Fruit fly (Drosophila melanogaster) whole organism, embryonic: ENCODE measurements around the gene CG10317.
A peak's percentile ranks its signal among the peaks of the same experiment; 100 is the strongest.

Experiments
- Adf1 ChIP-seq: fragments of 200-800 bp; sonication (Bioruptor generic); IDR thresholded peaks from 2 replicates; pipeline ENCODE4 v1.3.6; 2022; ENCODE audit warnings: missing biosample characterization, missing genetic modification characterization
- BEAF-32 ChIP-seq: fragments of 200-800 bp; sonication (Bioruptor generic); optimal IDR thresholded peaks from 3 replicates; lab custom pipeline; 2017; ENCODE audit warnings: missing biosample characterization, missing genetic modification characterization, mild to moderate bottlenecking, moderate library complexity, missing genetic modification reagents
- CG10209 ChIP-seq: fragments of 200-800 bp; sonication (Bioruptor generic); optimal IDR thresholded peaks from 3 replicates; lab custom pipeline; 2017; ENCODE audit warnings: missing biosample characterization, mild to moderate bottlenecking, missing genetic modification characterization, missing genetic modification reagents
- CG10366 ChIP-seq: fragments of 200-800 bp; sonication (Bioruptor generic); IDR thresholded peaks from 2 replicates; pipeline ENCODE4 v1.3.6; 2022; ENCODE audit warnings: missing biosample characterization, missing genetic modification characterization
- CG10543 ChIP-seq: fragments of 200-800 bp; sonication (Bioruptor generic); optimal IDR thresholded peaks from 3 replicates; lab custom pipeline; 2017; ENCODE audit warnings: missing biosample characterization, mild to moderate bottlenecking, missing genetic modification characterization, moderate library complexity
- CG10565 ChIP-seq: fragments of 200-800 bp; sonication (Bioruptor generic); optimal IDR thresholded peaks from 3 replicates; lab custom pipeline; 2016; ENCODE audit warnings: missing biosample characterization, mild to moderate bottlenecking, missing genetic modification characterization
- CG11560 ChIP-seq: fragments of 200-800 bp; sonication (Bioruptor generic); IDR thresholded peaks from 3 replicates; pipeline ENCODE4 v1.3.6; 2022; ENCODE audit warnings: missing biosample characterization, missing genetic modification characterization
- CG12391 ChIP-seq: fragments of 200-800 bp; sonication (Bioruptor generic); optimal IDR thresholded peaks from 3 replicates; lab custom pipeline; 2018; ENCODE audit warnings: missing biosample characterization, mild to moderate bottlenecking, missing genetic modification characterization, moderate library complexity
- CG13296 ChIP-seq: fragments of 200-800 bp; sonication (Bioruptor generic); optimal IDR thresholded peaks from 3 replicates; lab custom pipeline; 2018; ENCODE audit warnings: missing biosample characterization, mild to moderate bottlenecking, missing genetic modification characterization
- CG14860 ChIP-seq: fragments of 200-800 bp; sonication (Bioruptor generic); IDR thresholded peaks from 3 replicates; pipeline ENCODE4 v1.3.6; 2022; ENCODE audit warnings: missing biosample characterization, missing genetic modification characterization; ENCODE audit not compliant: partially characterized antibody
- CG18262 ChIP-seq: fragments of 200-800 bp; optimal IDR thresholded peaks from 3 replicates; lab custom pipeline; 2019; ENCODE audit warnings: missing biosample characterization, mild to moderate bottlenecking, missing genetic modification characterization, moderate library complexity
- CG1832 ChIP-seq: fragments of 200-800 bp; sonication (Bioruptor generic); optimal IDR thresholded peaks from 2 replicates; lab custom pipeline; 2017; ENCODE audit warnings: missing biosample characterization, mild to moderate bottlenecking, missing genetic modification characterization, inconsistent platforms
- CG18476 ChIP-seq: fragments of 200-800 bp; sonication (Bioruptor generic); optimal IDR thresholded peaks from 2 replicates; lab custom pipeline; 2016; ENCODE audit warnings: missing biosample characterization, mild to moderate bottlenecking, missing genetic modification characterization
- CG18599 ChIP-seq: fragments of 200-800 bp; sonication (Bioruptor generic); optimal IDR thresholded peaks from 3 replicates; lab custom pipeline; 2017; ENCODE audit warnings: missing biosample characterization, missing genetic modification characterization, mild to moderate bottlenecking, moderate library complexity, missing genetic modification reagents
- CG2116 ChIP-seq: fragments of 200-800 bp; sonication (Bioruptor generic); optimal IDR thresholded peaks from 3 replicates; lab custom pipeline; 2018; ENCODE audit warnings: missing biosample characterization, mild to moderate bottlenecking, missing genetic modification characterization
- CG2120 ChIP-seq: fragments of 200-800 bp; sonication (Bioruptor generic); optimal IDR thresholded peaks from 3 replicates; lab custom pipeline; 2016; ENCODE audit warnings: missing biosample characterization, missing genetic modification characterization
- CG32772 ChIP-seq: fragments of 200-800 bp; sonication (Bioruptor generic); IDR thresholded peaks from 2 replicates; pipeline ENCODE4 v1.3.6; 2022; ENCODE audit warnings: missing biosample characterization, missing genetic modification characterization
- CG4360 ChIP-seq: fragments of 200-800 bp; sonication (Bioruptor generic); IDR thresholded peaks from 2 replicates; pipeline ENCODE4 v1.3.6; 2022; ENCODE audit warnings: missing biosample characterization, missing genetic modification characterization
- CG6813 ChIP-seq: fragments of 200-800 bp; sonication (Bioruptor generic); optimal IDR thresholded peaks from 2 replicates; lab custom pipeline; 2017; ENCODE audit warnings: missing biosample characterization, missing genetic modification characterization, mild to moderate bottlenecking, moderate library complexity, missing genetic modification reagents
- CG7928 ChIP-seq: fragments of 200-800 bp; sonication (Bioruptor generic); optimal IDR thresholded peaks from 2 replicates; lab custom pipeline; 2017; ENCODE audit warnings: missing biosample characterization, mild to moderate bottlenecking, missing genetic modification characterization
- CG9876 ChIP-seq: fragments of 200-800 bp; sonication (Bioruptor generic); optimal IDR thresholded peaks from 2 replicates; lab custom pipeline; 2016; ENCODE audit warnings: missing biosample characterization, missing genetic modification characterization
- Camta ChIP-seq: fragments of 200-800 bp; sonication (Bioruptor generic); optimal IDR thresholded peaks from 2 replicates; lab custom pipeline; 2016; ENCODE audit warnings: missing biosample characterization, missing genetic modification characterization
- Dfd ChIP-seq, 2 experiments: fragments of >200 bp; optimal IDR thresholded peaks; 2 replicates each; lab custom pipeline; 2017; ENCODE audit warnings: missing biosample characterization in 2 of 2, missing genetic modification characterization in 2 of 2
- Drgx ChIP-seq: fragments of 200-800 bp; sonication (Bioruptor generic); IDR thresholded peaks from 2 replicates; pipeline ENCODE4 v1.3.6; 2022; ENCODE audit warnings: missing biosample characterization, missing genetic modification characterization
- HLH4C ChIP-seq: fragments of 200-800 bp; sonication (Bioruptor generic); IDR thresholded peaks from 3 replicates; pipeline ENCODE4 v1.3.6; 2022; ENCODE audit warnings: missing biosample characterization, missing genetic modification characterization; ENCODE audit not compliant: partially characterized antibody
- Hmx ChIP-seq: fragments of 200-800 bp; sonication (Bioruptor generic); optimal IDR thresholded peaks from 2 replicates; lab custom pipeline; 2016; ENCODE audit warnings: missing biosample characterization, missing genetic modification characterization
- Hr3 ChIP-seq: fragments of 200-800 bp; sonication (Bioruptor generic); optimal IDR thresholded peaks from 3 replicates; lab custom pipeline; 2016; ENCODE audit warnings: missing biosample characterization, missing genetic modification characterization
- Kr ChIP-seq: fragments of 200-800 bp; sonication (Bioruptor generic); optimal IDR thresholded peaks from 2 replicates; lab custom pipeline; 2017; ENCODE audit warnings: missing biosample characterization, mild to moderate bottlenecking, missing genetic modification characterization
- MBD-R2 ChIP-seq: fragments of 200-800 bp; sonication (Bioruptor generic); IDR thresholded peaks from 2 replicates; pipeline ENCODE4 v1.3.6; 2022; ENCODE audit warnings: missing biosample characterization, missing genetic modification characterization
- Mad ChIP-seq: fragments of 200-800 bp; sonication (Bioruptor generic); optimal IDR thresholded peaks from 2 replicates; lab custom pipeline; 2016; ENCODE audit warnings: missing biosample characterization, missing genetic modification characterization
- Neu2 ChIP-seq: fragments of 200-800 bp; sonication (Bioruptor generic); optimal IDR thresholded peaks from 3 replicates; lab custom pipeline; 2016; ENCODE audit warnings: missing biosample characterization, missing genetic modification characterization, borderline replicate concordance
- Nf-YC ChIP-seq: fragments of 200-800 bp; optimal IDR thresholded peaks from 3 replicates; lab custom pipeline; 2019; ENCODE audit warnings: missing biosample characterization, mild to moderate bottlenecking, missing genetic modification characterization, moderate library complexity
- Usf ChIP-seq: fragments of 200-800 bp; sonication (Bioruptor generic); optimal IDR thresholded peaks from 2 replicates; lab custom pipeline; 2017; ENCODE audit warnings: missing genotype, missing biosample characterization, missing genetic modification characterization
- Xrp1 ChIP-seq: fragments of 200-800 bp; sonication (Bioruptor generic); IDR thresholded peaks from 2 replicates; pipeline ENCODE4 v1.3.6; 2022; ENCODE audit warnings: missing biosample characterization, missing genetic modification characterization
- abd-A ChIP-seq: fragments of 200-800 bp; sonication (Bioruptor generic); optimal IDR thresholded peaks from 3 replicates; lab custom pipeline; 2019; ENCODE audit warnings: missing biosample characterization, mild to moderate bottlenecking, missing genetic modification characterization, moderate library complexity
- crc ChIP-seq: fragments of 200-800 bp; sonication (Bioruptor generic); optimal IDR thresholded peaks from 2 replicates; lab custom pipeline; 2016; ENCODE audit warnings: missing biosample characterization, missing genetic modification characterization
- crp ChIP-seq, 2 experiments: fragments of 200-800 bp; sonication (Bioruptor generic); optimal IDR thresholded peaks; 2 replicates in 1 of 2; 3 replicates in 1 of 2; lab custom pipeline; 2017; ENCODE audit warnings: missing biosample characterization in 2 of 2, missing genetic modification characterization in 2 of 2, mild to moderate bottlenecking in 1 of 2, moderate library complexity in 1 of 2
- disco-r ChIP-seq: fragments of 200-800 bp; sonication (Bioruptor generic); optimal IDR thresholded peaks from 2 replicates; lab custom pipeline; 2016; ENCODE audit warnings: missing biosample characterization, missing genetic modification characterization
- exex ChIP-seq: fragments of 200-800 bp; sonication (Bioruptor generic); optimal IDR thresholded peaks from 4 replicates; lab custom pipeline; 2018; ENCODE audit warnings: missing biosample characterization, mild to moderate bottlenecking, missing genetic modification characterization, moderate library complexity
- ftz-f1 ChIP-seq: fragments of 200-800 bp; sonication (Bioruptor generic); optimal IDR thresholded peaks from 2 replicates; lab custom pipeline; 2016; ENCODE audit warnings: missing biosample characterization, missing genetic modification characterization
- jumu ChIP-seq: fragments of 200-800 bp; sonication (Bioruptor generic); optimal IDR thresholded peaks from 3 replicates; lab custom pipeline; 2016; ENCODE audit warnings: missing biosample characterization, missing genetic modification characterization
- lmd ChIP-seq: fragments of 200-800 bp; sonication (Bioruptor generic); IDR thresholded peaks from 2 replicates; pipeline ENCODE4 v1.3.6; 2022; ENCODE audit warnings: missing biosample characterization, missing genetic modification characterization
- mirr ChIP-seq: fragments of 200-800 bp; sonication (Bioruptor generic); optimal IDR thresholded peaks from 3 replicates; lab custom pipeline; 2018; ENCODE audit warnings: missing biosample characterization, mild to moderate bottlenecking, missing genetic modification characterization
- pb ChIP-seq: fragments of 200-800 bp; sonication (Bioruptor generic); optimal IDR thresholded peaks from 3 replicates; lab custom pipeline; 2016; ENCODE audit warnings: missing biosample characterization, missing genetic modification characterization
- pros ChIP-seq: fragments of 200-800 bp; sonication (Bioruptor generic); optimal IDR thresholded peaks from 3 replicates; lab custom pipeline; 2019; ENCODE audit warnings: missing biosample characterization, mild to moderate bottlenecking, missing genetic modification characterization, moderate library complexity
- tll ChIP-seq, 2 experiments: fragments of 200-800 bp in 1 of 2; fragments of >200 bp in 1 of 2; sonication (Bioruptor generic) in 1 of 2; optimal IDR thresholded peaks; 2 replicates each; lab custom pipeline; 2017 to 2019; ENCODE audit warnings: missing biosample characterization in 2 of 2, missing genetic modification characterization in 2 of 2, mild to moderate bottlenecking in 1 of 2, moderate library complexity in 1 of 2
- toy ChIP-seq: fragments of 200-800 bp; sonication (Bioruptor generic); IDR thresholded peaks from 2 replicates; pipeline ENCODE4 v1.3.6; 2022; ENCODE audit warnings: missing biosample characterization, missing genetic modification characterization
- twi ChIP-seq: fragments of 200-800 bp; optimal IDR thresholded peaks from 2 replicates; lab custom pipeline; 2019; ENCODE audit warnings: missing biosample characterization, mild to moderate bottlenecking, missing genetic modification characterization, moderate library complexity
- unc-4 ChIP-seq: fragments of 200-800 bp; sonication (Bioruptor generic); IDR thresholded peaks from 2 replicates; pipeline ENCODE4 v1.3.6; 2022; ENCODE audit warnings: missing biosample characterization, missing genetic modification characterization; ENCODE audit not compliant: partially characterized antibody
- wor ChIP-seq: fragments of 200-800 bp; sonication (Bioruptor generic); IDR thresholded peaks from 2 replicates; pipeline ENCODE4 v1.3.6; 2022; ENCODE audit warnings: missing biosample characterization, missing genetic modification characterization
- zen2 ChIP-seq: fragments of 200-800 bp; sonication (Bioruptor generic); IDR thresholded peaks from 3 replicates; pipeline ENCODE4 v1.3.6; 2022; ENCODE audit warnings: missing biosample characterization, missing genetic modification characterization; ENCODE audit not compliant: partially characterized antibody

CG10317 gene

DNA sequence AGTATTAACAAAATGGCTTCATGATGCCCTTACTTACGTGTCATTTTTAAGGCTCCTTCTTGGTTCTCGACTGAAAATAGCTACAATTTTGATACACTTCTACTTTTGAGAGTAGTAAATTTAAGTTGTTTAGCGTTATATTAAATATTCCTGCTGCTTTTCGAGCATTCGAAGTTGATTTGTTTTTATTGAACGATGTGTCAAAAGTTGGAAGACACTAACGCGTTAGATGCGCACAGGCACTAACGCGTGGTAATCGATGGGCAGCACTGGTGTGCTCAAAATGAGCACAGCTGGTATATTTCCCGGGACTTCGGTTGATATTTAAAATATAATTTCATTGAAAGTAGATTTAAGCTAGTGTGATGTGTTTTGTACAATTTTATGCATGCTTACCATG is 11.2 kb downstream of the CG10317 start, which contains the start of gene CG17931 (continued):
- peak; percentile 8 for TF ChIP-seq Hr3 (GFP tag; lab: Kevin White, UChicago)
- TF ChIP-seq CG1832 (GFP tag; lab: Kevin White, UChicago), result no peak
- TF ChIP-seq zen2 (GFP tag; lab: Robert Waterston, UW), result no peak
- TF ChIP-seq CG7928, result no peak
- TF ChIP-seq CG2120 (GFP tag; lab: Kevin White, UChicago), result no peak
- TF ChIP-seq twi (tag; lab: Kevin White, UChicago), result no peak
- peak in 1 of 2 experiments; percentile 79 for TF ChIP-seq crp (GFP tag; optimal IDR thresholded peaks at IDR 0.05; lab: Kevin White, UChicago)
- no peak for TF ChIP-seq Xrp1 (GFP tag; lab: Robert Waterston, UW)
- TF ChIP-seq jumu (GFP tag; lab: Kevin White, UChicago), result no peak
- TF ChIP-seq pros, result no peak
- no peak for TF ChIP-seq CG10209 (GFP tag; lab: Kevin White, UChicago)
- no peak for TF ChIP-seq tll (GFP tag; optimal IDR thresholded peaks at IDR 0.05; lab: Kevin White, UChicago)
- TF ChIP-seq CG10543, result no peak
- no peak for TF ChIP-seq Adf1
- no peak for TF ChIP-seq Dfd (GFP tag; optimal IDR thresholded peaks at IDR 0.05; lab: Kevin White, UChicago)
- no peak for TF ChIP-seq Mad
- TF ChIP-seq BEAF-32 (GFP tag; lab: Kevin White, UChicago), result peak; percentile 49
- peak; percentile 83 for TF ChIP-seq MBD-R2
- TF ChIP-seq CG18476 (GFP tag; lab: Kevin White, UChicago), result no peak
- TF ChIP-seq lmd (GFP tag; lab: Robert Waterston, UW), result no peak
- no peak for TF ChIP-seq Usf (GFP tag; lab: Kevin White, UChicago)
- no peak for TF ChIP-seq CG4360 (GFP tag; lab: Robert Waterston, UW)
- no peak for TF ChIP-seq CG18262 (tag; lab: Kevin White, UChicago)
- TF ChIP-seq Nf-YC (tag; lab: Kevin White, UChicago), result peak; percentile 39
- no peak for TF ChIP-seq crc (GFP tag; lab: Kevin White, UChicago)
- no peak for TF ChIP-seq disco-r (GFP tag; lab: Kevin White, UChicago)
- TF ChIP-seq pb (GFP tag; lab: Kevin White, UChicago), result no peak
- TF ChIP-seq mirr, result no peak
- no peak for TF ChIP-seq CG10565 (GFP tag; lab: Kevin White, UChicago)
- no peak for TF ChIP-seq toy (GFP tag; lab: Robert Waterston, UW)
- TF ChIP-seq Kr, result no peak
- TF ChIP-seq CG13296 (GFP tag; lab: Kevin White, UChicago), result no peak
- no peak for TF ChIP-seq Drgx
- TF ChIP-seq exex (tag; lab: Kevin White, UChicago), result no peak
- TF ChIP-seq Hmx (GFP tag; lab: Kevin White, UChicago), result no peak
- peak; percentile 46 for TF ChIP-seq CG2116 (GFP tag; lab: Kevin White, UChicago)
- no peak for TF ChIP-seq Neu2 (GFP tag; lab: Kevin White, UChicago)
- peak; percentile 10 for TF ChIP-seq ftz-f1
- no peak for TF ChIP-seq CG18599
- TF ChIP-seq CG9876 (GFP tag; lab: Kevin White, UChicago), result no peak
- no peak for TF ChIP-seq abd-A
- TF ChIP-seq unc-4 (GFP tag; lab: Robert Waterston, UW), result no peak
- no peak for TF ChIP-seq Camta
- TF ChIP-seq CG6813 (GFP tag; lab: Kevin White, UChicago), result no peak
- TF ChIP-seq wor, result no peak
- TF ChIP-seq CG32772 (GFP tag; lab: Robert Waterston, UW), result no peak
- TF ChIP-seq CG11560 (tag; lab: Robert Waterston, UW), result no peak
- peak; percentile 36 for TF ChIP-seq CG12391 (tag; lab: Kevin White, UChicago)
- TF ChIP-seq CG14860, result no peak
- no peak for TF ChIP-seq CG10366 (GFP tag; lab: Robert Waterston, UW)
- TF ChIP-seq HLH4C, result no peak
